Fruit fly (Drosophila melanogaster) whole organism, wandering third instar larva: ENCODE results near the gene CG1146.

Experiments
- CG9705 ChIP-seq: fragments of 200-800 bp; sonication (Bioruptor generic); optimal IDR thresholded peaks from 2 replicates; lab custom pipeline; 2018; ENCODE audit warnings: missing biosample characterization, mild to moderate bottlenecking, missing genetic modification characterization
- Dif ChIP-seq: fragments of 200-275, 200-300 bp; sonication (Bioruptor generic); optimal IDR thresholded peaks from 2 replicates; lab custom pipeline; 2018; ENCODE audit warnings: missing biosample characterization, missing genetic modification characterization; ENCODE audit not compliant: partially characterized antibody
- Hnf4 ChIP-seq: fragments of 200-800 bp; sonication (Bioruptor generic); optimal IDR thresholded peaks from 2 replicates; lab custom pipeline; 2016; ENCODE audit warnings: missing biosample characterization, mild to moderate bottlenecking, missing genetic modification characterization
- Hr83 ChIP-seq: fragments of 200-300 bp; sonication (Bioruptor generic); optimal IDR thresholded peaks from 2 replicates; lab custom pipeline; 2016; ENCODE audit warnings: missing biosample characterization, mild to moderate bottlenecking, missing genetic modification characterization, moderate library complexity; ENCODE audit not compliant: poor library complexity, severe bottlenecking
- Jra ChIP-seq: sonication (Bioruptor generic); optimal IDR thresholded peaks from 2 replicates; lab custom pipeline; 2016; ENCODE audit warnings: missing biosample characterization, missing genetic modification characterization
- ey ChIP-seq: fragments of 200-800 bp; sonication (Bioruptor generic); optimal IDR thresholded peaks from 2 replicates; lab custom pipeline; 2016; ENCODE audit warnings: missing biosample characterization, missing genetic modification characterization
- foxo ChIP-seq, 2 experiments: fragments of 200-800 bp; sonication (Bioruptor generic); optimal IDR thresholded peaks; 2 replicates in 1 of 2; 3 replicates in 1 of 2; lab custom pipeline; 2016 to 2017; ENCODE audit warnings: missing biosample characterization in 2 of 2, missing genetic modification characterization in 2 of 2
- fru ChIP-seq: fragments of 200-800 bp; sonication (Bioruptor generic); optimal IDR thresholded peaks from 3 replicates; lab custom pipeline; 2016; ENCODE audit warnings: missing biosample characterization, mild to moderate bottlenecking, missing genetic modification characterization
- h ChIP-seq: fragments of 200-800 bp; sonication (Bioruptor generic); optimal IDR thresholded peaks from 3 replicates; lab custom pipeline; 2016; ENCODE audit warnings: missing biosample characterization, mild to moderate bottlenecking, missing genetic modification characterization
- jim ChIP-seq: fragments of 175-275, 200-325 bp; sonication (Bioruptor generic); optimal IDR thresholded peaks from 2 replicates; lab custom pipeline; 2016; ENCODE audit warnings: missing biosample characterization, mild to moderate bottlenecking, missing genetic modification characterization
- lola ChIP-seq: fragments of >200 bp; optimal IDR thresholded peaks from 2 replicates; lab custom pipeline; 2017; ENCODE audit warnings: missing biosample characterization, missing genetic modification characterization
- psq ChIP-seq: fragments of 200-800 bp; sonication (Bioruptor generic); optimal IDR thresholded peaks from 3 replicates; lab custom pipeline; 2017; ENCODE audit warnings: missing biosample characterization, mild to moderate bottlenecking, missing genetic modification characterization, moderate library complexity
- sage ChIP-seq: fragments of 200-800 bp; sonication (Bioruptor generic); optimal IDR thresholded peaks from 2 replicates; lab custom pipeline; 2016; ENCODE audit warnings: missing biosample characterization, mild to moderate bottlenecking, missing genetic modification characterization

dm6 chr3L:2462017-2462416, 26.6 kb upstream of the CG1146 start:
- TF ChIP-seq foxo (GFP tag; optimal IDR thresholded peaks at IDR 0.05; lab: Kevin White, UChicago) (no peak), Hr83 (GFP tag; lab: Kevin White, UChicago) (no peak), Dif (GFP tag; lab: Kevin White, UChicago) (no peak), Hnf4 (GFP tag; lab: Kevin White, UChicago) (no peak), ey (no peak), CG9705 (GFP tag; lab: Kevin White, UChicago) (no peak), Jra (no peak), fru (GFP tag; lab: Kevin White, UChicago) (no peak), h (GFP tag; lab: Kevin White, UChicago) (no peak), psq (GFP tag; lab: Kevin White, UChicago) (no peak), lola (GFP tag; lab: Kevin White, UChicago) (no peak), sage (no peak), jim (GFP tag; lab: Kevin White, UChicago) (no peak)
